Worm (Caenorhabditis elegans) whole organism, mixed stage, embryonic: ENCODE measurements around the gene cdc-25.3.

Source experiments
- nhr-12 ChIP-seq: fragments of 150-350 bp; optimal IDR thresholded peaks from 2 replicates; lab custom pipeline; 2014; ENCODE audit warnings: missing biosample characterization, missing genetic modification characterization
- nhr-237 ChIP-seq: fragments of 150-350 bp; optimal IDR thresholded peaks from 2 replicates; lab custom pipeline; 2014; ENCODE audit warnings: missing biosample characterization, missing genetic modification characterization
- nhr-28 ChIP-seq: fragments of 150-350 bp; optimal IDR thresholded peaks from 2 replicates; lab custom pipeline; 2014; ENCODE audit warnings: missing biosample characterization, missing genetic modification characterization
- snpc-4 ChIP-seq: fragments of 150-350 bp; optimal IDR thresholded peaks from 2 replicates; lab custom pipeline; 2014; ENCODE audit warnings: missing biosample characterization, missing genetic modification characterization
- unc-39 ChIP-seq: fragments of 150-350 bp; optimal IDR thresholded peaks from 2 replicates; lab custom pipeline; 2014; ENCODE audit warnings: missing biosample characterization, missing genetic modification characterization
- zip-8 ChIP-seq: fragments of 150-350 bp; optimal IDR thresholded peaks from 2 replicates; lab custom pipeline; 2014; ENCODE audit warnings: missing biosample characterization, missing genetic modification characterization

DNA sequence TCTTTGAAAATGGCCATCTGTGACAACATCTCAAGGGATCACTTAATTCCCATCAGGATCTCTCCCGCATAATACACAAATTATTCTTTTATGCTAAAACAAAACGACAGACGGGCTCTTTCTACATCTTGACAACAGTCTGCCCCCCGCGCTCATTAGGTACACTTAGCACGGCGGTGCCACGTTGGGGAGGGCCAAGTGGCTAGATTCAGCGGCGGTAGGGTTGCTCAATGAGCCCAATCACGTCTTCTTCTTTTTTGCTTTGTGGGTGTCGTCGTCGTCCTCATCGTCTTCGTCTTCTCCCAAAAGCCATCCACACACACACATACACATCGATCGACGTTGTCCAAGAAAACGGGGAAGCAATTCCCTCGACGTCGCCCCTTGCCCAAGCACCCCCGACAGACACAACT lies 44.7 kb downstream of the cdc-25.3 start:
- TF ChIP-seq nhr-28 (tag; lab: Kevin White, UChicago) (no peak), unc-39 (tag; lab: Kevin White, UChicago) (no peak), nhr-12 (tag; lab: Kevin White, UChicago) (no peak), snpc-4 (tag; lab: Kevin White, UChicago) (no peak), zip-8 (no peak), nhr-237 (tag; lab: Kevin White, UChicago) (no peak)
